Worm (Caenorhabditis elegans): ENCODE measurements around the gene C47E12.9.

- no peak for TF ChIP-seq lin-15B (tag; optimal IDR thresholded peaks at IDR 0.05)
- TF ChIP-seq nhr-23 (tag; optimal IDR thresholded peaks at IDR 0.05) = no peak
- no peak for TF ChIP-seq unc-62 (GFP tag; optimal IDR thresholded peaks at IDR 0.05)
- TF ChIP-seq nhr-28 (tag; optimal IDR thresholded peaks at IDR 0.05) = no peak
- TF ChIP-seq pha-4 (tag; optimal IDR thresholded peaks at IDR 0.05) = no peak
- no peak for TF ChIP-seq fkh-10 (GFP tag; optimal IDR thresholded peaks at IDR 0.05)
- TF ChIP-seq R02D3.7 (tag; optimal IDR thresholded peaks at IDR 0.05) = no peak
- TF ChIP-seq nhr-76 (tag; optimal IDR thresholded peaks at IDR 0.05) = no peak
- TF ChIP-seq ztf-11 (tag; optimal IDR thresholded peaks at IDR 0.05) = no peak
- TF ChIP-seq nhr-25 (tag; optimal IDR thresholded peaks at IDR 0.05) = no peak
- TF ChIP-seq ceh-9 (tag; optimal IDR thresholded peaks at IDR 0.05) = no peak
Observed at ce11 chrIV:9989416-9989815, 14.9 kb downstream of the C47E12.9 start.
